Fruit fly (Drosophila melanogaster) whole organism, embryonic: ENCODE measurements around the gene CG9164.

Source experiments
- Blimp-1 ChIP-seq: fragments of 200-800 bp; sonication (Bioruptor generic); optimal IDR thresholded peaks from 3 replicates; lab custom pipeline; 2018; ENCODE audit warnings: missing biosample characterization, missing genetic modification characterization, mild to moderate bottlenecking, moderate library complexity, missing genetic modification reagents
- CG10267 ChIP-seq: fragments of 200-800 bp; sonication (Bioruptor generic); optimal IDR thresholded peaks from 2 replicates; lab custom pipeline; 2018; ENCODE audit warnings: missing biosample characterization, mild to moderate bottlenecking, missing genetic modification characterization, moderate library complexity
- CG11504 ChIP-seq: fragments of 200-800 bp; sonication (Bioruptor generic); optimal IDR thresholded peaks from 3 replicates; lab custom pipeline; 2019; ENCODE audit warnings: missing biosample characterization, mild to moderate bottlenecking, missing genetic modification characterization, moderate library complexity
- CG14710 ChIP-seq: fragments of 200-800 bp; sonication (Bioruptor generic); optimal IDR thresholded peaks from 3 replicates; lab custom pipeline; 2019; ENCODE audit warnings: missing biosample characterization, mild to moderate bottlenecking, missing genetic modification characterization, moderate library complexity
- CG14965 ChIP-seq: fragments of 200-800 bp; sonication (Bioruptor generic); optimal IDR thresholded peaks from 2 replicates; lab custom pipeline; 2016; ENCODE audit warnings: missing biosample characterization, missing genetic modification characterization, borderline replicate concordance
- CG1603 ChIP-seq: fragments of 200-800 bp; sonication (Bioruptor generic); optimal IDR thresholded peaks from 2 replicates; lab custom pipeline; 2019; ENCODE audit warnings: missing biosample characterization, mild to moderate bottlenecking, missing genetic modification characterization, moderate library complexity
- CG17385 ChIP-seq: fragments of 200-800 bp; sonication (Bioruptor generic); optimal IDR thresholded peaks from 3 replicates; lab custom pipeline; 2018; ENCODE audit warnings: missing biosample characterization, mild to moderate bottlenecking, missing genetic modification characterization
- CG17829 ChIP-seq: fragments of 200-800 bp; optimal IDR thresholded peaks from 2 replicates; lab custom pipeline; 2019; ENCODE audit warnings: missing biosample characterization, mild to moderate bottlenecking, missing genetic modification characterization, moderate library complexity
- CG18262 ChIP-seq: fragments of 200-800 bp; optimal IDR thresholded peaks from 3 replicates; lab custom pipeline; 2019; ENCODE audit warnings: missing biosample characterization, mild to moderate bottlenecking, missing genetic modification characterization, moderate library complexity
- CG2678 ChIP-seq: fragments of 200-800 bp; sonication (Bioruptor generic); optimal IDR thresholded peaks from 3 replicates; lab custom pipeline; 2019; ENCODE audit warnings: missing biosample characterization, mild to moderate bottlenecking, missing genetic modification characterization, moderate library complexity
- CG2712 ChIP-seq: fragments of 200-800 bp; optimal IDR thresholded peaks from 3 replicates; lab custom pipeline; 2019; ENCODE audit warnings: missing biosample characterization, mild to moderate bottlenecking, missing genetic modification characterization, moderate library complexity
- CG33557 ChIP-seq: fragments of 200-800 bp; sonication (Bioruptor generic); optimal IDR thresholded peaks from 2 replicates; lab custom pipeline; 2019; ENCODE audit warnings: missing biosample characterization, mild to moderate bottlenecking, missing genetic modification characterization, moderate library complexity
- CG3847 ChIP-seq: fragments of 200-800 bp; sonication (Bioruptor generic); IDR thresholded peaks from 2 replicates; pipeline ENCODE4 v1.3.6; 2022; ENCODE audit warnings: missing biosample characterization, missing genetic modification characterization
- CG4282 ChIP-seq: fragments of 200-800 bp; sonication (Bioruptor generic); optimal IDR thresholded peaks from 2 replicates; lab custom pipeline; 2016; ENCODE audit warnings: missing biosample characterization, missing genetic modification characterization
- CG4424 ChIP-seq: fragments of 200-800 bp; sonication (Bioruptor generic); optimal IDR thresholded peaks from 3 replicates; lab custom pipeline; 2016; ENCODE audit warnings: missing biosample characterization, missing genetic modification characterization
- CG4707 ChIP-seq: fragments of 200-800 bp; sonication (Bioruptor generic); optimal IDR thresholded peaks from 2 replicates; lab custom pipeline; 2018; ENCODE audit warnings: missing biosample characterization, mild to moderate bottlenecking, missing genetic modification characterization, moderate library complexity
- CG5180 ChIP-seq: fragments of 200-800 bp; sonication (Bioruptor generic); optimal IDR thresholded peaks from 3 replicates; lab custom pipeline; 2017; ENCODE audit warnings: missing biosample characterization, missing genetic modification characterization, mild to moderate bottlenecking, moderate library complexity, missing genetic modification reagents
- CG6254 ChIP-seq: fragments of 200-800 bp; sonication (Bioruptor generic); optimal IDR thresholded peaks from 3 replicates; lab custom pipeline; 2017; ENCODE audit warnings: mild to moderate bottlenecking, missing biosample characterization, missing genetic modification reagents, missing genetic modification characterization
- CG6689 ChIP-seq: fragments of 200-800 bp; sonication (Bioruptor generic); IDR thresholded peaks from 2 replicates; pipeline ENCODE4 v1.3.6; 2022; ENCODE audit warnings: missing biosample characterization, missing genetic modification characterization
- CG8388 ChIP-seq: fragments of 200-800 bp; sonication (Bioruptor generic); optimal IDR thresholded peaks from 2 replicates; lab custom pipeline; 2019; ENCODE audit warnings: missing biosample characterization, mild to moderate bottlenecking, missing genetic modification characterization, moderate library complexity
- Fer1 ChIP-seq: fragments of 200-800 bp; sonication (Bioruptor generic); optimal IDR thresholded peaks from 2 replicates; lab custom pipeline; 2017; ENCODE audit warnings: missing biosample characterization, mild to moderate bottlenecking, missing genetic modification characterization
- Hey ChIP-seq: fragments of 200-800 bp; sonication (Bioruptor generic); optimal IDR thresholded peaks from 3 replicates; lab custom pipeline; 2018; ENCODE audit warnings: missing biosample characterization, mild to moderate bottlenecking, missing genetic modification characterization
- Hr51 ChIP-seq, 2 experiments: fragments of 200-800 bp; sonication (Bioruptor generic); optimal IDR thresholded peaks; 2 replicates in 1 of 2; 3 replicates in 1 of 2; lab custom pipeline; 2016 to 2018; ENCODE audit warnings: missing biosample characterization in 2 of 2, missing genetic modification characterization in 2 of 2, mild to moderate bottlenecking in 1 of 2, moderate library complexity in 1 of 2
- Lpt ChIP-seq: fragments of >200 bp; optimal IDR thresholded peaks from 2 replicates; lab custom pipeline; 2018; ENCODE audit warnings: missing biosample characterization, missing genetic modification characterization
- MESR4 ChIP-seq: fragments of 200-800 bp; sonication (Bioruptor generic); optimal IDR thresholded peaks from 2 replicates; lab custom pipeline; 2018; ENCODE audit warnings: missing biosample characterization, mild to moderate bottlenecking, missing genetic modification characterization, moderate library complexity
- Sox100B ChIP-seq: fragments of 200-800 bp; sonication (Bioruptor generic); optimal IDR thresholded peaks from 3 replicates; lab custom pipeline; 2018; ENCODE audit warnings: missing biosample characterization, mild to moderate bottlenecking, missing genetic modification characterization
- Sox102F ChIP-seq: fragments of 200-800 bp; sonication (Bioruptor generic); optimal IDR thresholded peaks from 2 replicates; lab custom pipeline; 2018; ENCODE audit warnings: missing biosample characterization, mild to moderate bottlenecking, missing genetic modification characterization, moderate library complexity
- Ssrp ChIP-seq: fragments of 200-800 bp; sonication (Bioruptor generic); optimal IDR thresholded peaks from 2 replicates; lab custom pipeline; 2018; ENCODE audit warnings: missing biosample characterization, mild to moderate bottlenecking, missing genetic modification characterization, moderate library complexity
- crc ChIP-seq: fragments of 200-800 bp; sonication (Bioruptor generic); optimal IDR thresholded peaks from 2 replicates; lab custom pipeline; 2016; ENCODE audit warnings: missing biosample characterization, missing genetic modification characterization
- crol ChIP-seq: fragments of 200-800 bp; sonication (Bioruptor generic); IDR thresholded peaks from 2 replicates; pipeline ENCODE4 v1.3.6; 2022; ENCODE audit warnings: missing biosample characterization, missing genetic modification characterization
- danr ChIP-seq: fragments of 200-800 bp; sonication (Bioruptor generic); IDR thresholded peaks from 2 replicates; pipeline ENCODE4 v1.3.6; 2022; ENCODE audit warnings: missing biosample characterization, missing genetic modification characterization
- dati ChIP-seq: fragments of 200-800 bp; sonication (Bioruptor generic); IDR thresholded peaks from 2 replicates; pipeline ENCODE4 v1.3.6; 2022; ENCODE audit warnings: missing biosample characterization, missing genetic modification characterization
- disco-r ChIP-seq: fragments of 200-800 bp; sonication (Bioruptor generic); optimal IDR thresholded peaks from 2 replicates; lab custom pipeline; 2016; ENCODE audit warnings: missing biosample characterization, missing genetic modification characterization
- dmrt11E ChIP-seq: fragments of 200-800 bp; sonication (Bioruptor generic); optimal IDR thresholded peaks from 3 replicates; lab custom pipeline; 2018; ENCODE audit warnings: missing biosample characterization, mild to moderate bottlenecking, missing genetic modification characterization, moderate library complexity
- fd3F ChIP-seq: fragments of 200-800 bp; sonication (Bioruptor generic); optimal IDR thresholded peaks from 2 replicates; lab custom pipeline; 2018; ENCODE audit warnings: missing biosample characterization, mild to moderate bottlenecking, missing genetic modification characterization, moderate library complexity
- fd64A ChIP-seq: fragments of 200-800 bp; sonication (Bioruptor generic); optimal IDR thresholded peaks from 3 replicates; lab custom pipeline; 2018; ENCODE audit warnings: missing biosample characterization, mild to moderate bottlenecking, missing genetic modification characterization
- gem ChIP-seq: fragments of 200-800 bp; sonication (Bioruptor generic); optimal IDR thresholded peaks from 2 replicates; lab custom pipeline; 2019; ENCODE audit warnings: missing biosample characterization, mild to moderate bottlenecking, missing genetic modification characterization, moderate library complexity
- grau ChIP-seq: fragments of 200-800 bp; optimal IDR thresholded peaks from 3 replicates; lab custom pipeline; 2019; ENCODE audit warnings: missing biosample characterization, mild to moderate bottlenecking, missing genetic modification characterization, moderate library complexity
- hbn ChIP-seq: fragments of 200-800 bp; sonication (Bioruptor generic); IDR thresholded peaks from 2 replicates; pipeline ENCODE4 v1.3.6; 2022; ENCODE audit warnings: missing biosample characterization, missing genetic modification characterization; ENCODE audit not compliant: partially characterized antibody
- lola ChIP-seq, 3 experiments: fragments of >200 bp in 2 of 3; fragments of 200-800 bp in 1 of 3; sonication (Bioruptor generic) in 1 of 3; optimal IDR thresholded peaks; 2 replicates each; lab custom pipeline; 2017 to 2019; ENCODE audit warnings: missing biosample characterization in 3 of 3, missing genetic modification characterization in 3 of 3, mild to moderate bottlenecking in 1 of 3, moderate library complexity in 1 of 3
- maf-S ChIP-seq: fragments of 200-800 bp; sonication (Bioruptor generic); optimal IDR thresholded peaks from 2 replicates; lab custom pipeline; 2016; ENCODE audit warnings: missing biosample characterization, missing genetic modification characterization
- phol ChIP-seq: fragments of 200-800 bp; sonication (Bioruptor generic); optimal IDR thresholded peaks from 3 replicates; lab custom pipeline; 2018; ENCODE audit warnings: missing biosample characterization, mild to moderate bottlenecking, missing genetic modification characterization, moderate library complexity
- salm ChIP-seq: fragments of 200-800 bp; sonication (Bioruptor generic); optimal IDR thresholded peaks from 2 replicates; lab custom pipeline; 2018; ENCODE audit warnings: missing biosample characterization, mild to moderate bottlenecking, missing genetic modification characterization
- seq ChIP-seq: fragments of 200-800 bp; sonication (Bioruptor generic); IDR thresholded peaks from 2 replicates; pipeline ENCODE4 v1.3.6; 2022; ENCODE audit warnings: missing biosample characterization, missing genetic modification characterization
- stc ChIP-seq: fragments of 200-800 bp; sonication (Bioruptor generic); IDR thresholded peaks from 2 replicates; pipeline ENCODE4 v1.3.6; 2022; ENCODE audit warnings: missing biosample characterization, missing genetic modification characterization
- tup ChIP-seq: fragments of 200-800 bp; sonication (Bioruptor generic); optimal IDR thresholded peaks from 2 replicates; lab custom pipeline; 2016; ENCODE audit warnings: missing biosample characterization, mild to moderate bottlenecking, missing genetic modification characterization, moderate library complexity
- twi ChIP-seq: fragments of 200-800 bp; optimal IDR thresholded peaks from 2 replicates; lab custom pipeline; 2019; ENCODE audit warnings: missing biosample characterization, mild to moderate bottlenecking, missing genetic modification characterization, moderate library complexity

CG9164 gene

dm6 chrX:15370103-15370502, 15.1 kb downstream of the CG9164 start:
- TF ChIP-seq hbn (GFP tag; lab: Robert Waterston, UW) (no peak), fd64A (GFP tag; lab: Kevin White, UChicago) (no peak), seq (GFP tag; lab: Robert Waterston, UW) (no peak), twi (tag; lab: Kevin White, UChicago) (peak; percentile 80), Hey (tag; lab: Kevin White, UChicago) (peak; percentile 50)

DNA sequence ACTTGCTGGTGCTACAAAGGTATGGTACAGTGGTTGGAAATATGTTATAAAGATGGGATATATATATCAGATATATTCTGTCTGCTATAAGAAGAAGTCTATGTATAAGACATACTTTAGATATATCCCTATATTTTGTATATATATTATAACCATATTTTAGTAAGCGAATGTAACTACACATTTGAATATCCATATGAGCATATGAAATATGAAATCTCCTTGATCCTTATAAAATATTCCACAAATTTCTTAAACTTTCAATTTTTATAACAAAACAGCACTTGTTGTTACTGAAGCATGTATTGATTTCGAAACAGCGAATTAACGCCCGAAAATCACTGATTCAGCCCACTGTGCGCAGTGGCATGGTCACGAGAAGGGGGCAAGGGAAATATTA, 20.8 kb downstream of the CG9164 start:
- peak; percentile 29 for TF ChIP-seq CG8388 (GFP tag; lab: Kevin White, UChicago)
- 0 out of 2 replicates have a peak, but pooled peaks have one; percentile 12 for TF ChIP-seq CG6689
- TF ChIP-seq CG11504 (tag; lab: Kevin White, UChicago), result peak; percentile 49
- TF ChIP-seq crol (GFP tag; lab: Robert Waterston, UW), result no peak
- TF ChIP-seq dmrt11E (tag; lab: Kevin White, UChicago), result peak; percentile 42
- TF ChIP-seq CG5180 (GFP tag; lab: Kevin White, UChicago), result no peak
- TF ChIP-seq Hr51 (GFP tag; optimal IDR thresholded peaks at IDR 0.05; lab: Kevin White, UChicago), result peak in 1 of 2 experiments; percentile 25
- peak; percentile 72 for TF ChIP-seq CG18262 (tag; lab: Kevin White, UChicago)
- no peak for TF ChIP-seq salm (tag; lab: Kevin White, UChicago)
- TF ChIP-seq CG17829 (tag; lab: Kevin White, UChicago), result peak; percentile 27
- no peak for TF ChIP-seq hbn (GFP tag; lab: Robert Waterston, UW)
- TF ChIP-seq grau (tag; lab: Kevin White, UChicago), result peak; percentile 43
- TF ChIP-seq CG10267 (tag; lab: Kevin White, UChicago), result peak; percentile 32
- TF ChIP-seq Lpt, result no peak
- no peak for TF ChIP-seq maf-S (GFP tag; lab: Kevin White, UChicago)
- peak; percentile 6 for TF ChIP-seq CG1603 (tag; lab: Kevin White, UChicago)
- TF ChIP-seq lola (GFP tag; optimal IDR thresholded peaks at IDR 0.05; lab: Kevin White, UChicago), result peak in 1 of 3 experiments; percentile 59
- peak; percentile 52 for TF ChIP-seq phol (tag; lab: Kevin White, UChicago)
- peak; percentile 41 for TF ChIP-seq CG14710 (tag; lab: Kevin White, UChicago)
- peak; percentile 13 for TF ChIP-seq CG33557 (GFP tag; lab: Kevin White, UChicago)
- peak; percentile 55 for TF ChIP-seq CG2678
- no peak for TF ChIP-seq stc (GFP tag; lab: Robert Waterston, UW)
- no peak for TF ChIP-seq crc (GFP tag; lab: Kevin White, UChicago)
- peak; percentile 51 for TF ChIP-seq Blimp-1 (GFP tag; lab: Kevin White, UChicago)
- no peak for TF ChIP-seq MESR4 (GFP tag; lab: Kevin White, UChicago)
- TF ChIP-seq CG14965, result no peak
- TF ChIP-seq disco-r (GFP tag; lab: Kevin White, UChicago), result no peak
- peak; percentile 67 for TF ChIP-seq gem (tag; lab: Kevin White, UChicago)
- peak; percentile 48 for TF ChIP-seq Sox100B (GFP tag; lab: Kevin White, UChicago)
- TF ChIP-seq CG17385, result peak; percentile 21
- no peak for TF ChIP-seq danr
- TF ChIP-seq CG3847, result no peak
- TF ChIP-seq fd3F (GFP tag; lab: Kevin White, UChicago), result no peak
- peak; percentile 31 for TF ChIP-seq CG4424 (GFP tag; lab: Kevin White, UChicago)
- TF ChIP-seq dati, result no peak
- TF ChIP-seq CG2712, result peak; percentile 59
- TF ChIP-seq Fer1 (GFP tag; lab: Kevin White, UChicago), result peak; percentile 1
- TF ChIP-seq Ssrp (tag; lab: Kevin White, UChicago), result peak; percentile 36
- peak; percentile 14 for TF ChIP-seq CG6254 (GFP tag; lab: Kevin White, UChicago)
- peak; percentile 38 for TF ChIP-seq Sox102F (GFP tag; lab: Kevin White, UChicago)
- TF ChIP-seq CG4707 (GFP tag; lab: Kevin White, UChicago), result peak; percentile 18
- no peak for TF ChIP-seq tup
- TF ChIP-seq CG4282 (GFP tag; lab: Kevin White, UChicago), result no peak
